Fruit fly (Drosophila melanogaster) Kc167 (cell line): ENCODE data around the gene CG2209.

Experiments used
- Sin3A ChIP-seq: fragments of >200 bp; optimal IDR thresholded peaks from 2 replicates; lab custom pipeline; 2018; ENCODE audit warnings: missing external identifiers
- h ChIP-seq: fragments of >200 bp; optimal IDR thresholded peaks from 3 replicates; lab custom pipeline; 2018; ENCODE audit warnings: missing external identifiers
- insv ChIP-seq: fragments of >200 bp; optimal IDR thresholded peaks from 3 replicates; lab custom pipeline; 2018; ENCODE audit warnings: missing external identifiers
- psq ChIP-seq: fragments of >200 bp; optimal IDR thresholded peaks from 2 replicates; lab custom pipeline; 2017; ENCODE audit warnings: missing external identifiers
- ttk ChIP-seq: sonication (Bioruptor generic); optimal IDR thresholded peaks from 2 replicates; lab custom pipeline; 2017; ENCODE audit warnings: missing external identifiers

DNA sequence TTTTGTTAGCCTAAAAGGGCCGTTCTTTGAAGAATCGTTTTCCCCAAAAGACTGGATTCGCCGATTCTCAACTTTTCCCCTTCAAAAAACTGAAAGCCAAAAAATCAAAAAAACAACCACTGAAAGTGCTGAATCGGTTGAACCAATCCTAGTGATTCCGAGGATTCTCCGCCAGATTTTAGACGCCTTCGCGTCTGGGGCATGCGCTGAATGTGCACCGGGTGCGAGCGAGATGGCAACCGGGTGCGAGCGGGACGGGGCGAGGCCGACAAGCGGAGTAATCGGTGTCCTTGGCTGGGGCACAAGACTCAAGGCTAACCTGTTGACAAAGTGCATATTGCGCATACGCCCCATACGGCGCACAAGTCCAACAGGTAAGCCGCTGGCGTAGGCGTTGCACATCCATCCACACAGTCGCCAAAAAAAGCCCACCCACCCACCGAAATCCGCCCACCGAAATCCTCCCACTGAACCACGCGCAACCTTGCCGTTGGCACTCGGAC lies 35.0 kb upstream of the CG2209 start:
- TF ChIP-seq psq, result no peak
- no peak for TF ChIP-seq Sin3A (lab: Kevin White, UChicago)
- TF ChIP-seq insv (lab: Kevin White, UChicago), result no peak
- TF ChIP-seq h, result no peak
- no peak for TF ChIP-seq ttk (lab: Kevin White, UChicago)
